Worm (Caenorhabditis elegans): ENCODE results near the gene lgc-39.

The lgc-39 gene

DNA sequence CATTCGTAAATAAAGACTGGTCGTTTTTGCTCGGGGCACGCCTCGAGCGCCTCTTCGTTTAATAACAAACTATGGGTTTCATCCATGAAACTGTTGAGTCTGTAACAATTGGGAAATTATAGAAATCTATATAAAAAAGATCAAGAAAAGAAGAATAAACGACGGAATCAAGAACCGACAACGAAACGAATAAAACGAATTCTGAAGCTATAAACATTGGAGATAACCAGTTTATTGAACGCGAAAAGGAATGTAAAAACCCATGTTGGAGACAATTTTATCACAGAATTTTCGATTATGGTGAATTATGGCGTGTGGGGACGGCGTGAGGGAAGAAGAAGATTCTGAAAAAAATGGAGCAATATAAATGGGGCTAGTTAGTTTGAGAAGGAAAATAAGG is 39.5 kb downstream of the lgc-39 start, which contains the start of gene soap-1:
Gene soap-1 (minus strand): TSS at position 101 of the 400 bp plus-strand sequence.
- no peak for TF ChIP-seq unc-62 (GFP tag; optimal IDR thresholded peaks at IDR 0.05)

DNA sequence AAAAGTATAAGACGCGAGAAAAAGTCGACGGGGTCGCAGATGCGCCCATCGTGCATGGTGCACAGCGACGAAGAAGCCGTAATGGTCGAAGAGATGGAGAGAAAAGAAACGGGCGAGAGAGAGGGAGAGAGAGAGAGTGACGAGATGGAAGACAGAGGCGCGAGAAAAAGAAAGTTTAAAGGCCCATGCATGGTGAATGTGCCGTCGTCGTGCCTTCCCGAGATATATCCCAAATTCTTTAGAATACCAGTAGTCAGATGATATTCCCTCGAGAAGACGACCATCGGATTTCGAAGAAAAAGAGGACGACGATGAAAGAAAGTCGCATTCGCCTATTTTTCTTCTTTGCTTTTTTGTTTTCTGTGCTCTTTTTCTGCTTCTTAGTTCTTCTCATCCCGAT is 40.7 kb downstream of the lgc-39 start:
- no peak for TF ChIP-seq unc-62 (GFP tag; optimal IDR thresholded peaks at IDR 0.05)

DNA sequence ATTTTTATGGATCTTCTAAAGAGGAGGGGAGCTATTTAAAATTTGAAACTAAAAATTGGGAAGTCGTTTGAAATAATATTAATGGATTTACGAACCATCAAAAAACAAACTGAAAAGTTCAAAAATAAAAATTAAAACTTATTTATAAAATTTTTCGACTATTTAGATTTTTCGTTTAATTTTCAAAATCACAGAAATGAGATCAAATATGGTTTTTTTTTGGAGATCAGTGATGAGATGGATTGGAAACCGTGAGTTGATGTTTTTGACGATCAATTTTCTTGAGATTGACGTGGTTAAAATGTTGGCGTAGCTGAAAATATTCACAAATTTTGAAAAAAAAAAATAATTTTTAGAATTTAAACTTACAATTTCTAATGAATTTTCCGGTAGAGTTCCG is 43.7 kb downstream of the lgc-39 start, which contains the start of gene C13F10.5:
Gene C13F10.5 (minus strand): TSS at position 101 of the 400 bp plus-strand sequence.
- TF ChIP-seq unc-62 (GFP tag; optimal IDR thresholded peaks at IDR 0.05): no peak

DNA sequence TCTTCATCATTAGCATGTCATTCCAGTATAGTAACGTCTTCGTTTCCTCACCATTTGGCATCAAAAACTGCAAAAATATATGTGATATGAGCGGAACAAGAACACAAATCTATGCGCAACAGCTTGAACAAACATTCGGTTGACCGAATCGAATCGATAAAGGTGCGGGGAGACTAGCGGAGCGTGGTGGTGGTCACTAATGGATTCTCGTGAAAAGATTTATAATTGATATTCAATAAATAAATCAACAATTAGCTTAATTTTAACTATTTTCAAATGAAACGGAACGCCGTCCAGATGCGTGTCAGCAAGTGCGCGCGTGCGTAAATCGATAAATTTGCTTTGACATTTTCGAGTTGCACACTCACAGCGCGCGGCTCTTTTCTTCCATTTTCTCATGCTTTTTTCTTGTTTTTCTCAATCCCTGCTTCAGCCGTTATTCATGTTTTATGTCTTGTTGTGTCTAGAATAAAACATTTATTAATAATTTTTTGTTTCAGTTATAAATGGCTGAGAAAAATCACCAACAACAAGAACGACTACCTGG is 45.7 kb downstream of the lgc-39 start, which contains the start of the genes C13F10.8, C13F10.6 and kxd-1:
Gene C13F10.8 (minus strand): TSS at position 51 of the 547 bp plus-strand sequence.
Gene C13F10.6 (minus strand): TSS at position 67 of the 547 bp plus-strand sequence.
Gene kxd-1 (plus strand): TSS at position 497 of the 547 bp plus-strand sequence.
- TF ChIP-seq unc-62 (GFP tag; optimal IDR thresholded peaks at IDR 0.05): no peak

DNA sequence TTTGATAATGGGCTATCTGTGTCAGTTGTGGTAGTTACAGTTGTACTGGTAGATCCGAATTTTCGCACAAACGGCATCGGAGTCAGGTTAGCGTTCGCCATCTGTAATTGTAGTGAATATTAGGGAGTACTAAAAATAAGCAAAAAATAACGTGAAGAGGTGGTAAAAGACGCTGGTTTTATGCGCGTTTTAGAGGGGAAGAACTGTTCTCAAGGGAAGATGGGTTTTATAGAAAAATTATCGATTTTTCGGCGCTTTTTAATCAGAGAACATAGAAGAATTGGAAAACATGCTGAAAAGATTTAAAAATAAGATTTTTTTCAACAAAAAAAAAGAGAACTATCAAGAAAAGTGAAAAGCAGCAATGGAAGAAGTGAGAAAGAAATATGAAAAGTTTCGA is 47.9 kb downstream of the lgc-39 start, which contains the start of gene C13F10.7:
Gene C13F10.7 (minus strand): TSS at position 101 of the 400 bp plus-strand sequence.
- no peak for TF ChIP-seq unc-62 (GFP tag; optimal IDR thresholded peaks at IDR 0.05)

DNA sequence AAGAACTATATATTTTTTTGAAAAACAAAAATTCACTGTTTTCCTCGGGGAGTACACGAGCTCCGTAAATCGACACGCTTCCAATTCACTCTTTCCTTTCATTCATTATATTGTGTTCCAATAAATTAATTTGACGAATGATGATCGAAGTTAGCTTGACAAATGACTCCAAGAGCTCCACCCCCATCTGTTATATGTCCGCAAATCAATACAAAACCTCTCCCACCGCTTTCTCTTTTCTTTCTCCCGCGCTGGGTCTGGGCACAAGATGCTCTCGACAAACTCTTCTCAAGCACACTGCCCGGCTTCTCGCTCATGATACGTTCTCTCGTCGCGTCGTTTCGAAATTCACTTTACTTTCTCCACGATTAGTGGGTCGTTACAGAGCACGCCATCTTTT is 48.6 kb downstream of the lgc-39 start, which contains the start of gene C13F10.1:
Gene C13F10.1 (plus strand): TSS at position 138 of the 400 bp plus-strand sequence.
- TF ChIP-seq unc-62 (GFP tag; optimal IDR thresholded peaks at IDR 0.05): no peak

DNA sequence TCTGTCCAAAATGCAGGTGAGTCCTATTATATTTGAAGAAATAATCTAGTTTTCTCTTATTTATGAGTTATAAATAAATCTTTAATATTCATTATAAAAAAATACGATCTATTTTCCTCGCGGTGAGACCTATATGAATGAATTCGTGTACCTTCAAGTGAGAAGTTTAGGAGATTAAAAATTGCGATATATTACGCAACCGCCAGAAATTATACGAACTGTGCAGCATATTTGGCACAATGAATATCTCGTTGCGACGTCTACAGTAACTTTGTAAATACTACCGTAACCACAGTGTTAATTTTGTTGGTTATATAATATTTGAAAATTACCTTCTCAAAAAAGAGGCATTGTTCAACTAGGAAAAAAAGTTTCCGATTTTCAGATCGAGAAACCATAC is 49.1 kb downstream of the lgc-39 start:
- TF ChIP-seq unc-62 (GFP tag; optimal IDR thresholded peaks at IDR 0.05): no peak

DNA sequence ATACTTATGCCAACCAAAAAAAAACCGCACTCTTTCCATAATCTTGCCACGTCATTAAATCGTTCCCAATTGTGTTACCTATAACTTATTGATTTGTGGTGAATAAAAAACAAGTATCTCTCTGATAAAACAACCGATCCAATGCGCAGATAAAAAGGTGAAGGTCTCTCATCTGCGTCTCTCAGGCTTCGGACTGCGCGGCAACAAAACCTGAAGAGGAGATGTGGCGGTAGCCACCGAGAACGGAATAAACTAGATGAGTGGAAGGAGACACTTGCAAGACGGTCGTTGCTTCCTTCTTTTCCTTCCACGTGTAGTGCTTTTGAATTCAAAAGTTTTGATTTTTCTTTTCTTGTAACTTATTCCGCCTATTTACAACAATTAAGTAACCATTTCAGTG is 49.6 kb downstream of the lgc-39 start, which contains the start of gene fkb-3:
Gene fkb-3 (plus strand): TSS at position 277 of the 400 bp plus-strand sequence.
- TF ChIP-seq unc-62 (GFP tag; optimal IDR thresholded peaks at IDR 0.05): no peak

DNA sequence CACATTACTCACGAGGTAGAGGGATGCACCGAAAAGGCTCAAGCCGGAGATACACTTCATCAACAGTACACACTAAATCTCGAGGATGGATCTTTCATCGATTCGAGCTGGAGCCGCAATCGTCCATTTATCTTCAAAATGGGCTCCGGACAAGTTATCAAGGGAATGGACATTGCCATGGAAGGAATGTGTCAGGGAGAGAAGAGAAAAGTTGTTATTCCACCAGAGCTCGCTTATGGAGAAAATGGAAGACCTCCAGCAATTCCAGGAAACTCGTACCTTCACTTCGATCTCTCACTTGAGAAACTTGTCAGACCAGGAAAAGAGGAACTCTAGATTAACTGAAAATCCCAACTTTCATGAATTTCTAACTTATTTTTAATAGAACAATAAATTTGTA is 50.6 kb downstream of the lgc-39 start:
- no peak for TF ChIP-seq unc-62 (GFP tag; optimal IDR thresholded peaks at IDR 0.05)
